Worm (Caenorhabditis elegans) whole organism, mixed stage, embryonic: ENCODE data around the gene nac-2.
A peak's percentile ranks its signal among the peaks of the same experiment; 100 is the strongest.

Experiments
- M03D4.4 ChIP-seq: sonication (generic microtip); optimal IDR thresholded peaks from 2 replicates; lab custom pipeline; 2017; ENCODE audit warnings: mild to moderate bottlenecking, missing genetic modification characterization, missing compliant biosample characterization
- bed-3 ChIP-seq: fragments of 200-800 bp; sonication (Bioruptor generic); optimal IDR thresholded peaks from 3 replicates; lab custom pipeline; 2018; ENCODE audit warnings: mild to moderate bottlenecking, missing genetic modification characterization, moderate library complexity, missing compliant biosample characterization
- blmp-1 ChIP-seq: fragments of 150-350 bp; optimal IDR thresholded peaks from 2 replicates; lab custom pipeline; 2014; ENCODE audit warnings: missing biosample characterization, missing genetic modification characterization
- ceh-39 ChIP-seq: fragments of 150-350 bp; optimal IDR thresholded peaks from 2 replicates; lab custom pipeline; 2014; ENCODE audit warnings: missing biosample characterization, missing genetic modification characterization
- ceh-43 ChIP-seq: fragments of 200-800 bp; sonication (Bioruptor generic); optimal IDR thresholded peaks from 2 replicates; lab custom pipeline; 2018; ENCODE audit warnings: mild to moderate bottlenecking, missing genetic modification characterization, moderate library complexity, missing compliant biosample characterization
- ceh-83 ChIP-seq: fragments of 200-800 bp; sonication (Bioruptor generic); optimal IDR thresholded peaks from 2 replicates; lab custom pipeline; 2018; ENCODE audit warnings: mild to moderate bottlenecking, missing genetic modification characterization, missing compliant biosample characterization
- ces-1 ChIP-seq: fragments of 150-350 bp; optimal IDR thresholded peaks from 2 replicates; lab custom pipeline; 2014; ENCODE audit warnings: missing biosample characterization, missing genetic modification reagents, missing genetic modification characterization
- cnd-1 ChIP-seq: fragments of 200-800 bp; sonication (Bioruptor generic); optimal IDR thresholded peaks from 2 replicates; lab custom pipeline; 2018; ENCODE audit warnings: mild to moderate bottlenecking, missing genetic modification characterization, missing compliant biosample characterization
- drap-1 ChIP-seq: fragments of 200-800 bp; sonication (Bioruptor generic); optimal IDR thresholded peaks from 3 replicates; lab custom pipeline; 2018; ENCODE audit warnings: mild to moderate bottlenecking, missing genetic modification characterization, missing compliant biosample characterization
- elt-1 ChIP-seq: sonication (generic microtip); optimal IDR thresholded peaks from 2 replicates; lab custom pipeline; 2017; ENCODE audit warnings: missing genetic modification characterization, mild to moderate bottlenecking, missing compliant biosample characterization, antibody characterized with exemption, moderate library complexity, borderline replicate concordance; ENCODE audit not compliant: insufficient read depth
- elt-3 ChIP-seq: fragments of 150-350 bp; optimal IDR thresholded peaks from 2 replicates; lab custom pipeline; 2014; ENCODE audit warnings: missing biosample characterization, missing genetic modification characterization
- flh-1 ChIP-seq: fragments of 200-800 bp; sonication (Bioruptor generic); optimal IDR thresholded peaks from 2 replicates; lab custom pipeline; 2018; ENCODE audit warnings: mild to moderate bottlenecking, missing genetic modification characterization, moderate library complexity, missing compliant biosample characterization
- ham-2 ChIP-seq: fragments of 200-800 bp; sonication (Bioruptor generic); optimal IDR thresholded peaks from 2 replicates; lab custom pipeline; 2018; ENCODE audit warnings: mild to moderate bottlenecking, missing genetic modification characterization, missing compliant biosample characterization
- hlh-1 ChIP-seq: fragments of 150-350 bp; optimal IDR thresholded peaks from 2 replicates; lab custom pipeline; 2014; ENCODE audit warnings: missing biosample characterization, missing genetic modification reagents, missing genetic modification characterization
- lin-13 ChIP-seq: fragments of 150-350 bp; optimal IDR thresholded peaks from 2 replicates; lab custom pipeline; 2014; ENCODE audit warnings: missing biosample characterization, missing genetic modification characterization
- lin-32 ChIP-seq: fragments of 200-800 bp; sonication (Bioruptor generic); optimal IDR thresholded peaks from 2 replicates; lab custom pipeline; 2018; ENCODE audit warnings: mild to moderate bottlenecking, missing genetic modification characterization, missing compliant biosample characterization
- lsy-2 ChIP-seq: fragments of 150-350 bp; optimal IDR thresholded peaks from 2 replicates; lab custom pipeline; 2014; ENCODE audit warnings: missing biosample characterization, missing genetic modification characterization
- mab-5 ChIP-seq: fragments of 150-350 bp; optimal IDR thresholded peaks from 2 replicates; lab custom pipeline; 2014; ENCODE audit warnings: missing biosample characterization, missing genetic modification characterization
- mep-1 ChIP-seq: fragments of 150-350 bp; optimal IDR thresholded peaks from 2 replicates; lab custom pipeline; 2017; ENCODE audit warnings: missing biosample characterization, missing genetic modification reagents, missing genetic modification characterization, inconsistent platforms
- mls-2 ChIP-seq: sonication (generic microtip); optimal IDR thresholded peaks from 2 replicates; lab custom pipeline; 2016; ENCODE audit warnings: mild to moderate bottlenecking, missing genetic modification characterization, moderate library complexity, missing compliant biosample characterization
- nhr-12 ChIP-seq: fragments of 150-350 bp; optimal IDR thresholded peaks from 2 replicates; lab custom pipeline; 2014; ENCODE audit warnings: missing biosample characterization, missing genetic modification characterization
- nhr-2 ChIP-seq: fragments of 150-350 bp; optimal IDR thresholded peaks from 2 replicates; lab custom pipeline; 2014; ENCODE audit warnings: missing biosample characterization, missing genetic modification characterization
- nhr-237 ChIP-seq: fragments of 150-350 bp; optimal IDR thresholded peaks from 2 replicates; lab custom pipeline; 2014; ENCODE audit warnings: missing biosample characterization, missing genetic modification characterization
- nhr-28 ChIP-seq: fragments of 150-350 bp; optimal IDR thresholded peaks from 2 replicates; lab custom pipeline; 2014; ENCODE audit warnings: missing biosample characterization, missing genetic modification characterization
- nhr-76 ChIP-seq: sonication (generic microtip); optimal IDR thresholded peaks from 2 replicates; lab custom pipeline; 2017; ENCODE audit warnings: missing biosample characterization, missing genetic modification characterization
- pha-4 ChIP-seq: fragments of 150-350 bp; optimal IDR thresholded peaks from 2 replicates; lab custom pipeline; 2018; ENCODE audit warnings: missing biosample characterization, missing genetic modification reagents, missing genetic modification characterization
- sem-2 ChIP-seq: fragments of 200-800 bp; sonication (Bioruptor generic); optimal IDR thresholded peaks from 2 replicates; lab custom pipeline; 2018; ENCODE audit warnings: mild to moderate bottlenecking, missing genetic modification characterization, missing compliant biosample characterization
- snpc-4 ChIP-seq: fragments of 150-350 bp; optimal IDR thresholded peaks from 2 replicates; lab custom pipeline; 2014; ENCODE audit warnings: missing biosample characterization, missing genetic modification characterization
- sptf-1 ChIP-seq: sonication (generic microtip); optimal IDR thresholded peaks from 2 replicates; lab custom pipeline; 2017; ENCODE audit warnings: mild to moderate bottlenecking, missing genetic modification characterization, moderate library complexity, missing compliant biosample characterization
- tbx-8 ChIP-seq: fragments of 200-800 bp; sonication (Bioruptor generic); optimal IDR thresholded peaks from 2 replicates; lab custom pipeline; 2018; ENCODE audit warnings: mild to moderate bottlenecking, missing genetic modification characterization, moderate library complexity, missing compliant biosample characterization
- unc-120 ChIP-seq: sonication (generic microtip); optimal IDR thresholded peaks from 2 replicates; lab custom pipeline; 2017; ENCODE audit warnings: missing genetic modification characterization, missing compliant biosample characterization; ENCODE audit not compliant: poor library complexity, severe bottlenecking
- unc-39 ChIP-seq: fragments of 150-350 bp; optimal IDR thresholded peaks from 2 replicates; lab custom pipeline; 2014; ENCODE audit warnings: missing biosample characterization, missing genetic modification characterization
- unc-62 ChIP-seq: fragments of 150-350 bp; optimal IDR thresholded peaks from 2 replicates; lab custom pipeline; 2014; ENCODE audit warnings: missing biosample characterization, missing genetic modification reagents, missing genetic modification characterization
- zip-8 ChIP-seq: fragments of 150-350 bp; optimal IDR thresholded peaks from 2 replicates; lab custom pipeline; 2014; ENCODE audit warnings: missing biosample characterization, missing genetic modification characterization
- ztf-11 ChIP-seq: fragments of 150-350 bp; optimal IDR thresholded peaks from 2 replicates; lab custom pipeline; 2014; ENCODE audit warnings: missing biosample characterization, missing genetic modification characterization

nac-2 gene

DNA sequence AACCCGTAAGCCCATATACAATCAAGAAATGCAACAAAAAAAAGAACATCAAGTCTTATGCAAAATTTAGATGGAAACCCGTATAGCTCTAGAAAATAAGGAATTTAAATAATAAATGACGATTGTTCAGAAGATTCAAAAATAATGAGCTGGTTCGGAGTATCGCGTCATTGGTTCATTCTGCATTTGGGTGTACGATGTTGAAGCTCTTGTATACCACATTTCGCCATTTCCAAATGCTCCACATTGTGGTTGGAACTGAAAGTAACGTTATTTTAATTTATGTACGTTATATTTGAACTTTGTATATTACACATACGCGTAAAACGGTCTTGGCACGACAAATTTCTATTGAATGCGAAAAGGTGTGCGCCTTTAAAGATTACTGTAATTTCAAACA, 17.2 kb upstream of the nac-2 start:
- TF ChIP-seq lin-32 (GFP tag; lab: Kevin White, UChicago) = no peak
- no peak for TF ChIP-seq sptf-1 (tag; lab: Kevin White, UChicago)

ce11 chrIII:9058959-9059534, 15.9 kb upstream of the nac-2 start, which contains the start of gene gst-1:
TSS of gene gst-1 (plus strand) at chrIII:9059331.
- TF ChIP-seq ces-1 (no peak), sptf-1 (tag; lab: Kevin White, UChicago) (no peak), M03D4.4 (tag; lab: Kevin White, UChicago) (no peak), ham-2 (GFP tag; lab: Kevin White, UChicago) (no peak), lin-13 (no peak), lsy-2 (tag; lab: Kevin White, UChicago) (no peak), snpc-4 (no peak), sem-2 (GFP tag; lab: Kevin White, UChicago) (no peak), mab-5 (no peak), drap-1 (GFP tag; lab: Kevin White, UChicago) (no peak), hlh-1 (no peak), elt-3 (tag; lab: Kevin White, UChicago) (no peak), flh-1 (GFP tag; lab: Kevin White, UChicago) (no peak), unc-62 (GFP tag; lab: Kevin White, UChicago) (no peak), blmp-1 (tag; lab: Kevin White, UChicago) (no peak), nhr-237 (tag; lab: Kevin White, UChicago) (no peak), zip-8 (tag; lab: Kevin White, UChicago) (no peak), mls-2 (no peak), nhr-76 (tag; lab: Kevin White, UChicago) (no peak), bed-3 (GFP tag; lab: Kevin White, UChicago) (no peak)

- TF ChIP-seq elt-1 (tag; lab: Kevin White, UChicago) = no peak
- TF ChIP-seq ztf-11 (tag; lab: Kevin White, UChicago) = no peak
- peak; percentile 10 for TF ChIP-seq unc-120 (tag; lab: Kevin White, UChicago)
- peak; percentile 7 for TF ChIP-seq mep-1 (tag; lab: Kevin White, UChicago)
- TF ChIP-seq pha-4 (tag; lab: Kevin White, UChicago) = no peak
- no peak for TF ChIP-seq unc-39 (tag; lab: Kevin White, UChicago)
- TF ChIP-seq zip-8 (tag; lab: Kevin White, UChicago) = no peak
- TF ChIP-seq, all 35 proteins: peak for 2
These were observed 11.5 kb upstream of the nac-2 start, which contains the start of gene cls-2 for ce11 chrIII:9054414-9055147. TSS of gene cls-2 (plus strand) at chrIII:9055048.

ce11 chrIII:9053740-9054252, 10.7 kb upstream of the nac-2 start, which contains the start of gene R107.5:
TSS of gene R107.5 (minus strand) at chrIII:9053790.
- peak; percentile 89 for TF ChIP-seq lin-13
- TF ChIP-seq bed-3 (GFP tag; lab: Kevin White, UChicago) = peak; percentile 34
- peak; percentile 69 for TF ChIP-seq sptf-1 (tag; lab: Kevin White, UChicago)
- TF ChIP-seq nhr-28 = no peak
- TF ChIP-seq mls-2 = peak; percentile 91
- peak; percentile 33 for TF ChIP-seq unc-120 (tag; lab: Kevin White, UChicago)
- TF ChIP-seq ham-2 (GFP tag; lab: Kevin White, UChicago) = peak; percentile 92
- no peak for TF ChIP-seq flh-1 (GFP tag; lab: Kevin White, UChicago)
- peak; percentile 75 for TF ChIP-seq elt-3 (tag; lab: Kevin White, UChicago)
- peak; percentile 60 for TF ChIP-seq ztf-11 (tag; lab: Kevin White, UChicago)
- TF ChIP-seq pha-4 (tag; lab: Kevin White, UChicago) = peak; percentile 97
- TF ChIP-seq drap-1 (GFP tag; lab: Kevin White, UChicago) = peak; percentile 56
- no peak for TF ChIP-seq tbx-8 (GFP tag; lab: Kevin White, UChicago)
- peak; percentile 66 for TF ChIP-seq blmp-1 (tag; lab: Kevin White, UChicago)
- TF ChIP-seq ceh-39 = peak; percentile 92
- peak; percentile 69 for TF ChIP-seq ceh-83 (GFP tag; lab: Kevin White, UChicago)
- TF ChIP-seq nhr-12 (tag; lab: Kevin White, UChicago) = no peak
- TF ChIP-seq mab-5 = no peak
- no peak for TF ChIP-seq nhr-76 (tag; lab: Kevin White, UChicago)
- peak; percentile 80 for TF ChIP-seq mep-1 (tag; lab: Kevin White, UChicago)
- peak; percentile 72 for TF ChIP-seq nhr-237 (tag; lab: Kevin White, UChicago)
- no peak for TF ChIP-seq lin-32 (GFP tag; lab: Kevin White, UChicago)
- no peak for TF ChIP-seq unc-39 (tag; lab: Kevin White, UChicago)
- peak; percentile 86 for TF ChIP-seq unc-62 (GFP tag; lab: Kevin White, UChicago)
- TF ChIP-seq elt-1 (tag; lab: Kevin White, UChicago) = no peak
- peak; percentile 20 for TF ChIP-seq hlh-1
- peak; percentile 75 for TF ChIP-seq lsy-2 (tag; lab: Kevin White, UChicago)
- TF ChIP-seq M03D4.4 (tag; lab: Kevin White, UChicago) = peak; percentile 51
- TF ChIP-seq nhr-2 = peak; percentile 13
- TF ChIP-seq ces-1 = peak; percentile 74
- TF ChIP-seq sem-2 (GFP tag; lab: Kevin White, UChicago) = peak; percentile 1
- peak; percentile 55 for TF ChIP-seq cnd-1 (tag; lab: Kevin White, UChicago)
- TF ChIP-seq snpc-4 = no peak
- TF ChIP-seq zip-8 (tag; lab: Kevin White, UChicago) = no peak
- peak; percentile 36 for TF ChIP-seq ceh-43 (GFP tag; lab: Kevin White, UChicago)
- TF ChIP-seq, all 35 proteins: peak for 24
